Fruit fly (Drosophila melanogaster) whole organism, embryonic: ENCODE results near the gene CG32023.

Experiments used
- CG17912 ChIP-seq: fragments of 200-800 bp; sonication (Bioruptor generic); optimal IDR thresholded peaks from 2 replicates; lab custom pipeline; 2018; ENCODE audit warnings: missing biosample characterization, mild to moderate bottlenecking, missing genetic modification characterization
- CG30020 ChIP-seq: fragments of 200-800 bp; optimal IDR thresholded peaks from 2 replicates; lab custom pipeline; 2019; ENCODE audit warnings: missing biosample characterization, mild to moderate bottlenecking, missing genetic modification characterization, moderate library complexity
- jing ChIP-seq: fragments of 200-800 bp; sonication (Bioruptor generic); optimal IDR thresholded peaks from 2 replicates; lab custom pipeline; 2018; ENCODE audit warnings: missing biosample characterization, mild to moderate bottlenecking, missing genetic modification characterization

- TF ChIP-seq jing (GFP tag; lab: Kevin White, UChicago) (no peak), CG17912 (GFP tag; lab: Kevin White, UChicago) (no peak), CG30020 (no peak)
These were observed 48.3 kb downstream of the CG32023 start, which contains the start of gene CG6576 for dm6 chr3L:8755689-8756088.
